Fruit fly (Drosophila melanogaster) whole organism, embryonic: ENCODE measurements around the gene CG6928.

Experiments
- Blimp-1 ChIP-seq: fragments of 200-800 bp; sonication (Bioruptor generic); optimal IDR thresholded peaks from 3 replicates; lab custom pipeline; 2018; ENCODE audit warnings: missing biosample characterization, missing genetic modification characterization, mild to moderate bottlenecking, moderate library complexity, missing genetic modification reagents
- CG10321 ChIP-seq: fragments of 200-800 bp; sonication (Bioruptor generic); IDR thresholded peaks from 2 replicates; pipeline ENCODE4 v1.3.6; 2022; ENCODE audit warnings: missing biosample characterization, missing genetic modification characterization
- CG11504 ChIP-seq: fragments of 200-800 bp; sonication (Bioruptor generic); optimal IDR thresholded peaks from 3 replicates; lab custom pipeline; 2019; ENCODE audit warnings: missing biosample characterization, mild to moderate bottlenecking, missing genetic modification characterization, moderate library complexity
- CG11696 ChIP-seq: fragments of 200-800 bp; sonication (Bioruptor generic); IDR thresholded peaks from 2 replicates; pipeline ENCODE4 v1.3.6; 2022; ENCODE audit warnings: missing biosample characterization, missing genetic modification characterization
- CG12236 ChIP-seq: fragments of 200-800 bp; sonication (Bioruptor generic); optimal IDR thresholded peaks from 2 replicates; lab custom pipeline; 2016; ENCODE audit warnings: missing biosample characterization, missing genetic modification characterization
- CG1233 ChIP-seq: fragments of 200-800 bp; sonication (Bioruptor generic); optimal IDR thresholded peaks from 4 replicates; lab custom pipeline; 2018; ENCODE audit warnings: missing biosample characterization, mild to moderate bottlenecking, missing genetic modification characterization
- CG12391 ChIP-seq: fragments of 200-800 bp; sonication (Bioruptor generic); optimal IDR thresholded peaks from 3 replicates; lab custom pipeline; 2018; ENCODE audit warnings: missing biosample characterization, mild to moderate bottlenecking, missing genetic modification characterization, moderate library complexity
- CG12744 ChIP-seq: fragments of 200-800 bp; sonication (Bioruptor generic); optimal IDR thresholded peaks from 2 replicates; lab custom pipeline; 2016; ENCODE audit warnings: missing biosample characterization, missing genetic modification characterization
- CG17359 ChIP-seq: fragments of 200-800 bp; sonication (Bioruptor generic); optimal IDR thresholded peaks from 3 replicates; lab custom pipeline; 2018; ENCODE audit warnings: missing biosample characterization, mild to moderate bottlenecking, missing genetic modification characterization, moderate library complexity
- CG18262 ChIP-seq: fragments of 200-800 bp; optimal IDR thresholded peaks from 3 replicates; lab custom pipeline; 2019; ENCODE audit warnings: missing biosample characterization, mild to moderate bottlenecking, missing genetic modification characterization, moderate library complexity
- CG2202 ChIP-seq: fragments of 200-800 bp; sonication (Bioruptor generic); optimal IDR thresholded peaks from 2 replicates; lab custom pipeline; 2018; ENCODE audit warnings: missing biosample characterization, mild to moderate bottlenecking, missing genetic modification characterization
- CG2678 ChIP-seq: fragments of 200-800 bp; sonication (Bioruptor generic); optimal IDR thresholded peaks from 3 replicates; lab custom pipeline; 2019; ENCODE audit warnings: missing biosample characterization, mild to moderate bottlenecking, missing genetic modification characterization, moderate library complexity
- CG2712 ChIP-seq: fragments of 200-800 bp; optimal IDR thresholded peaks from 3 replicates; lab custom pipeline; 2019; ENCODE audit warnings: missing biosample characterization, mild to moderate bottlenecking, missing genetic modification characterization, moderate library complexity
- CG31441 ChIP-seq: fragments of 200-800 bp; sonication (Bioruptor generic); IDR thresholded peaks from 2 replicates; pipeline ENCODE4 v1.3.6; 2022; ENCODE audit warnings: missing biosample characterization, missing genetic modification characterization
- CG3847 ChIP-seq: fragments of 200-800 bp; sonication (Bioruptor generic); IDR thresholded peaks from 2 replicates; pipeline ENCODE4 v1.3.6; 2022; ENCODE audit warnings: missing biosample characterization, missing genetic modification characterization
- CG42726 ChIP-seq: fragments of 200-800 bp; sonication (Bioruptor generic); IDR thresholded peaks from 2 replicates; pipeline ENCODE4 v1.3.6; 2022; ENCODE audit warnings: missing biosample characterization, missing genetic modification characterization; ENCODE audit not compliant: partially characterized antibody
- CG6689 ChIP-seq: fragments of 200-800 bp; sonication (Bioruptor generic); IDR thresholded peaks from 2 replicates; pipeline ENCODE4 v1.3.6; 2022; ENCODE audit warnings: missing biosample characterization, missing genetic modification characterization
- CG7786 ChIP-seq: fragments of 200-800 bp; sonication (Bioruptor generic); optimal IDR thresholded peaks from 2 replicates; lab custom pipeline; 2016; ENCODE audit warnings: missing biosample characterization, missing genetic modification characterization
- CG8359 ChIP-seq: fragments of 200-800 bp; sonication (Bioruptor generic); optimal IDR thresholded peaks from 2 replicates; lab custom pipeline; 2017; ENCODE audit warnings: missing biosample characterization, mild to moderate bottlenecking, missing genetic modification characterization, borderline replicate concordance
- CG8944 ChIP-seq: fragments of 200-800 bp; sonication (Bioruptor generic); optimal IDR thresholded peaks from 3 replicates; lab custom pipeline; 2016; ENCODE audit warnings: missing biosample characterization, missing genetic modification characterization
- CG9609 ChIP-seq: fragments of 200-800 bp; sonication (Bioruptor generic); optimal IDR thresholded peaks from 3 replicates; lab custom pipeline; 2016; ENCODE audit warnings: missing biosample characterization, missing genetic modification characterization
- CHES-1-like ChIP-seq: fragments of 200-800 bp; sonication (Bioruptor generic); optimal IDR thresholded peaks from 2 replicates; lab custom pipeline; 2016; ENCODE audit warnings: missing biosample characterization, missing genetic modification characterization
- CrebB ChIP-seq: fragments of 200-800 bp; sonication (Bioruptor generic); optimal IDR thresholded peaks from 3 replicates; lab custom pipeline; 2018; ENCODE audit warnings: missing biosample characterization, mild to moderate bottlenecking, missing genetic modification characterization
- Dbx ChIP-seq: fragments of 200-800 bp; sonication (Bioruptor generic); IDR thresholded peaks from 3 replicates; pipeline ENCODE4 v1.3.6; 2022; ENCODE audit warnings: missing biosample characterization, missing genetic modification characterization
- Drgx ChIP-seq: fragments of 200-800 bp; sonication (Bioruptor generic); IDR thresholded peaks from 2 replicates; pipeline ENCODE4 v1.3.6; 2022; ENCODE audit warnings: missing biosample characterization, missing genetic modification characterization
- Hr51 ChIP-seq, 2 experiments: fragments of 200-800 bp; sonication (Bioruptor generic); optimal IDR thresholded peaks; 2 replicates in 1 of 2; 3 replicates in 1 of 2; lab custom pipeline; 2016 to 2018; ENCODE audit warnings: missing biosample characterization in 2 of 2, missing genetic modification characterization in 2 of 2, mild to moderate bottlenecking in 1 of 2, moderate library complexity in 1 of 2
- Sox102F ChIP-seq: fragments of 200-800 bp; sonication (Bioruptor generic); optimal IDR thresholded peaks from 2 replicates; lab custom pipeline; 2018; ENCODE audit warnings: missing biosample characterization, mild to moderate bottlenecking, missing genetic modification characterization, moderate library complexity
- Ssrp ChIP-seq: fragments of 200-800 bp; sonication (Bioruptor generic); optimal IDR thresholded peaks from 2 replicates; lab custom pipeline; 2018; ENCODE audit warnings: missing biosample characterization, mild to moderate bottlenecking, missing genetic modification characterization, moderate library complexity
- Xrp1 ChIP-seq: fragments of 200-800 bp; sonication (Bioruptor generic); IDR thresholded peaks from 2 replicates; pipeline ENCODE4 v1.3.6; 2022; ENCODE audit warnings: missing biosample characterization, missing genetic modification characterization
- al ChIP-seq: fragments of 200-800 bp; sonication (Bioruptor generic); IDR thresholded peaks from 2 replicates; pipeline ENCODE4 v1.3.6; 2022; ENCODE audit warnings: missing biosample characterization, missing genetic modification characterization
- ash1 ChIP-seq: fragments of 200-800 bp; sonication (Bioruptor generic); optimal IDR thresholded peaks from 2 replicates; lab custom pipeline; 2018; ENCODE audit warnings: missing biosample characterization, mild to moderate bottlenecking, missing genetic modification characterization
- az2 ChIP-seq: fragments of 200-800 bp; sonication (Bioruptor generic); optimal IDR thresholded peaks from 3 replicates; lab custom pipeline; 2016; ENCODE audit warnings: missing biosample characterization, missing genetic modification characterization
- bsh ChIP-seq, 2 experiments: fragments of 200-800 bp; sonication (Bioruptor generic); optimal IDR thresholded peaks; 2 replicates each; lab custom pipeline; 2017 to 2018; ENCODE audit warnings: mild to moderate bottlenecking in 2 of 2, missing biosample characterization in 2 of 2, missing genetic modification characterization in 2 of 2, moderate library complexity in 1 of 2
- croc ChIP-seq: fragments of 200-800 bp; sonication (Bioruptor generic); conservative IDR thresholded peaks from 3 replicates; pipeline ENCODE4 v1.3.6; 2022; ENCODE audit warnings: missing biosample characterization, missing genetic modification characterization
- dmrt11E ChIP-seq: fragments of 200-800 bp; sonication (Bioruptor generic); optimal IDR thresholded peaks from 3 replicates; lab custom pipeline; 2018; ENCODE audit warnings: missing biosample characterization, mild to moderate bottlenecking, missing genetic modification characterization, moderate library complexity
- gem ChIP-seq: fragments of 200-800 bp; sonication (Bioruptor generic); optimal IDR thresholded peaks from 2 replicates; lab custom pipeline; 2019; ENCODE audit warnings: missing biosample characterization, mild to moderate bottlenecking, missing genetic modification characterization, moderate library complexity
- hbn ChIP-seq: fragments of 200-800 bp; sonication (Bioruptor generic); IDR thresholded peaks from 2 replicates; pipeline ENCODE4 v1.3.6; 2022; ENCODE audit warnings: missing biosample characterization, missing genetic modification characterization; ENCODE audit not compliant: partially characterized antibody
- lola ChIP-seq, 3 experiments: fragments of >200 bp in 2 of 3; fragments of 200-800 bp in 1 of 3; sonication (Bioruptor generic) in 1 of 3; optimal IDR thresholded peaks; 2 replicates each; lab custom pipeline; 2017 to 2019; ENCODE audit warnings: missing biosample characterization in 3 of 3, missing genetic modification characterization in 3 of 3, mild to moderate bottlenecking in 1 of 3, moderate library complexity in 1 of 3
- p53 ChIP-seq: fragments of 200-800 bp; sonication (Bioruptor generic); optimal IDR thresholded peaks from 2 replicates; lab custom pipeline; 2016; ENCODE audit warnings: missing biosample characterization, missing genetic modification characterization
- phol ChIP-seq: fragments of 200-800 bp; sonication (Bioruptor generic); optimal IDR thresholded peaks from 3 replicates; lab custom pipeline; 2018; ENCODE audit warnings: missing biosample characterization, mild to moderate bottlenecking, missing genetic modification characterization, moderate library complexity
- prd ChIP-seq, 3 experiments: fragments of >200 bp in 2 of 3; fragments of 200-800 bp in 1 of 3; sonication (Bioruptor generic) in 1 of 3; optimal IDR thresholded peaks in 2 of 3; IDR thresholded peaks in 1 of 3; 2 replicates in 2 of 3; 3 replicates in 1 of 3; pipeline versions ENCODE4 v1.3.6 to Lab custom; 2017 to 2022; ENCODE audit warnings: missing biosample characterization in 1 of 3, missing genetic modification characterization in 1 of 3
- row ChIP-seq: fragments of 200-800 bp; sonication (Bioruptor generic); IDR thresholded peaks from 3 replicates; pipeline ENCODE4 v1.3.6; 2022; ENCODE audit warnings: missing biosample characterization, missing genetic modification characterization
- sens ChIP-seq: fragments of 200-800 bp; sonication (Bioruptor generic); peaks from one replicate; lab custom pipeline; 2016; ENCODE audit warnings: missing biosample characterization, missing genetic modification characterization
- shn ChIP-seq: fragments of 200-800 bp; sonication (Bioruptor generic); optimal IDR thresholded peaks from 3 replicates; lab custom pipeline; 2016; ENCODE audit warnings: missing biosample characterization, missing genetic modification characterization
- sna ChIP-seq: fragments of 200-800 bp; sonication (Bioruptor generic); IDR thresholded peaks from 2 replicates; pipeline ENCODE4 v1.3.6; 2022; ENCODE audit warnings: missing biosample characterization, missing genetic modification characterization; ENCODE audit not compliant: partially characterized antibody
- tna ChIP-seq: fragments of 200-800 bp; sonication (Bioruptor generic); IDR thresholded peaks from 2 replicates; pipeline ENCODE4 v1.3.6; 2022; ENCODE audit warnings: missing biosample characterization, missing genetic modification characterization; ENCODE audit not compliant: partially characterized antibody
- unpg ChIP-seq: fragments of 200-800 bp; sonication (Bioruptor generic); optimal IDR thresholded peaks from 3 replicates; lab custom pipeline; 2018; ENCODE audit warnings: missing biosample characterization, mild to moderate bottlenecking, missing genetic modification characterization, moderate library complexity

The CG6928 gene

dm6 chr3L:12023137-12023792 is 20.3 kb downstream of the CG6928 start:
- no peak for TF ChIP-seq p53 (GFP tag; lab: Kevin White, UChicago)
- TF ChIP-seq phol (tag; lab: Kevin White, UChicago), result peak; percentile 5
- TF ChIP-seq row (GFP tag; lab: Robert Waterston, UW), result peak; percentile 41; the same call in 1 of the 3 replicates
- no peak for TF ChIP-seq prd (optimal IDR thresholded peaks at IDR 0.05; lab: Kevin White, UChicago)
- no peak for TF ChIP-seq prd (GFP tag; IDR thresholded peaks at IDR 0.05; lab: Robert Waterston, UW)
- peak; percentile 18 for TF ChIP-seq CG18262 (tag; lab: Kevin White, UChicago)
- no peak for TF ChIP-seq CG2202 (tag; lab: Kevin White, UChicago)
- TF ChIP-seq CG11696 (GFP tag; lab: Robert Waterston, UW), result peak; percentile 65; the same call in 1 of the 2 replicates
- TF ChIP-seq az2, result peak; percentile 1
- peak in 1 of 2 experiments; percentile 28 for TF ChIP-seq bsh (GFP tag; optimal IDR thresholded peaks at IDR 0.05; lab: Kevin White, UChicago)
- no peak for TF ChIP-seq CrebB (tag; lab: Kevin White, UChicago)
- TF ChIP-seq CG42726, result no peak
- no peak for TF ChIP-seq CG1233 (GFP tag; lab: Kevin White, UChicago)
- TF ChIP-seq dmrt11E, result peak; percentile 9
- peak; percentile 41 for TF ChIP-seq Sox102F (GFP tag; lab: Kevin White, UChicago)
- TF ChIP-seq CG12236, result no peak
- no peak for TF ChIP-seq sna
- TF ChIP-seq gem (tag; lab: Kevin White, UChicago), result peak; percentile 35
- peak; percentile 33 for TF ChIP-seq Ssrp (tag; lab: Kevin White, UChicago)
- TF ChIP-seq CG7786 (GFP tag; lab: Kevin White, UChicago), result no peak
- 0 out of 2 replicates have a peak, but pooled peaks have one; percentile 25 for TF ChIP-seq CG31441 (GFP tag; lab: Robert Waterston, UW)
- TF ChIP-seq CG17359, result peak; percentile 44
- peak; percentile 8 for TF ChIP-seq sens (GFP tag; lab: Kevin White, UChicago)
- TF ChIP-seq CG12391 (tag; lab: Kevin White, UChicago), result no peak
- TF ChIP-seq CG10321, result no peak
- peak; percentile 56; the same call in 1 of the 2 replicates for TF ChIP-seq Drgx
- no peak for TF ChIP-seq tna (GFP tag; lab: Robert Waterston, UW)
- no peak for TF ChIP-seq CG12744 (GFP tag; lab: Kevin White, UChicago)
- TF ChIP-seq CG9609 (GFP tag; lab: Kevin White, UChicago), result no peak
- peak; percentile 97 for TF ChIP-seq CG8359 (GFP tag; lab: Kevin White, UChicago)
- no peak for TF ChIP-seq CG8944 (GFP tag; lab: Kevin White, UChicago)
- TF ChIP-seq lola (GFP tag; optimal IDR thresholded peaks at IDR 0.05; lab: Kevin White, UChicago), result peak in 1 of 3 experiments; percentile 1
- no peak for TF ChIP-seq Dbx (GFP tag; lab: Robert Waterston, UW)
- no peak for TF ChIP-seq CHES-1-like (GFP tag; lab: Kevin White, UChicago)
- TF ChIP-seq CG6689, result no peak
- TF ChIP-seq Hr51 (GFP tag; optimal IDR thresholded peaks at IDR 0.05; lab: Kevin White, UChicago), result peak in 1 of 2 experiments; percentile 13
- TF ChIP-seq shn, result no peak
- TF ChIP-seq unpg, result peak; percentile 1
- no peak for TF ChIP-seq hbn (GFP tag; lab: Robert Waterston, UW)
- TF ChIP-seq CG11504, result peak; percentile 41
- TF ChIP-seq CG2678 (tag; lab: Kevin White, UChicago), result peak; percentile 9
- TF ChIP-seq croc (GFP tag; lab: Robert Waterston, UW), result no peak
- peak; percentile 6 for TF ChIP-seq CG2712 (tag; lab: Kevin White, UChicago)
- TF ChIP-seq Blimp-1, result peak; percentile 29
- TF ChIP-seq CG3847 (GFP tag; lab: Robert Waterston, UW), result no peak
- TF ChIP-seq al (GFP tag; lab: Robert Waterston, UW), result no peak
- no peak for TF ChIP-seq ash1 (GFP tag; lab: Kevin White, UChicago)
- peak; percentile 14; the same call in 1 of the 2 replicates for TF ChIP-seq Xrp1 (GFP tag; lab: Robert Waterston, UW)
